Fruit fly (Drosophila melanogaster): ENCODE data around the gene nst.

The nst gene

DNA sequence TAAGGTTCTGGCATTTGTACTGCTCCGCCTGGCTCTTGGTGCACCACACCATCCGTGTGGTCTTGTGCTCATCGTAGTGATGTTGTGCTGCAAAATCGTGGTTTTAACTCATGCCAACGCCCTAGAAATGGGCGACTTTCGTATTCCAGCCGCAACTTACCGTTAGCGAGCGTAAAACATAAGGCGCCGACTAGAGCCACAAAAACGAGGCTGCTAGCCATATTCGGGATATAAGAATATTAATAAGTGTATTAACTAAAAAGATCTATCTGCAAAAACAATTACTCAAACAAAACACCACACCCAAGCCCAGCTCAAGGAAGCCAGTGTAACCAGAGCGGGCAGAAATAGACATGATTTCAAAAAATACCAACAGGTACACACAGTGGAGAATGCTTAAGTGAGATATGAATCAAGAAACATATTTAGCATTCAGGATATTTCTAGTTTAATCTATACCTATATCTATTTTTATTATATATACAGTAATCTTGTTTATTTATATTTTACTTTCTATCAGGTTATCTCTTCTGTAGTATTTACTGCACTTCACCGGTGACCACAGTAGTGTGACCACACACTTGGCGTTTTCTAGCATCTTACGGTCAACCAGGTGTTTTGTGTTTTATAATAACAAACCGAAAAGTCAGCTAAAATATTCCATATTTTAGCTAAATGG lies 3.6 kb upstream of the nst start, which contains the start of the genes Tsf2 and CG34242 (continued):
- TF ChIP-seq CG3032 (tag; optimal IDR thresholded peaks at IDR 0.05) (peak; percentile 87), Sox14 (GFP tag; optimal IDR thresholded peaks at IDR 0.05) (no peak), Ets96B (tag; optimal IDR thresholded peaks at IDR 0.05) (peak; percentile 81), CG10669 (GFP tag; optimal IDR thresholded peaks at IDR 0.05) (no peak), Eip78C (GFP tag) (peak; percentile 89), CG6163 (GFP tag; IDR thresholded peaks at IDR 0.05) (peak; percentile 95), lz (GFP tag; optimal IDR thresholded peaks at IDR 0.05) (peak; percentile 47), pdm3 (GFP tag; optimal IDR thresholded peaks at IDR 0.05) (no peak), CG16779 (tag; optimal IDR thresholded peaks at IDR 0.05) (no peak), dsx (GFP tag; optimal IDR thresholded peaks at IDR 0.05; ENCODE audit: poor library complexity, severe bottlenecking) (peak; percentile 88), Gug (GFP tag; IDR thresholded peaks at IDR 0.05) (peak; percentile 95), CG8319 (GFP tag; optimal IDR thresholded peaks at IDR 0.05) (peak; percentile 81), dac (GFP tag; optimal IDR thresholded peaks at IDR 0.05) (no peak), svp (GFP tag) (no peak), Eip75B (GFP tag; optimal IDR thresholded peaks at IDR 0.05) (no peak), esn (GFP tag; optimal IDR thresholded peaks at IDR 0.05) (peak; percentile 20), Blimp-1 (GFP tag; optimal IDR thresholded peaks at IDR 0.05) (peak; percentile 53), cyc (GFP tag; optimal IDR thresholded peaks at IDR 0.05) (peak; percentile 85), Lpt (GFP tag; optimal IDR thresholded peaks at IDR 0.05) (peak; percentile 85), Hr4 (GFP tag; optimal IDR thresholded peaks at IDR 0.05) (no peak), CG6854 (GFP tag; optimal IDR thresholded peaks at IDR 0.05) (no peak), fkh (GFP tag; optimal IDR thresholded peaks at IDR 0.05) (peak; percentile 40), CG15336 (GFP tag; IDR thresholded peaks at IDR 0.05) (peak; percentile 43), CG31627 (GFP tag; optimal IDR thresholded peaks at IDR 0.05) (no peak), fd85E (GFP tag; optimal IDR thresholded peaks at IDR 0.05) (no peak), Ets21C (GFP tag; optimal IDR thresholded peaks at IDR 0.05) (no peak), ss (GFP tag; optimal IDR thresholded peaks at IDR 0.05) (peak; percentile 28 to 57), Hr38 (GFP tag; optimal IDR thresholded peaks at IDR 0.05) (no peak), CG6808 (GFP tag; optimal IDR thresholded peaks at IDR 0.05) (no peak), net (GFP tag; optimal IDR thresholded peaks at IDR 0.05) (no peak), eg (GFP tag; IDR thresholded peaks at IDR 0.05) (peak; percentile 95), Sox15 (GFP tag; optimal IDR thresholded peaks at IDR 0.05) (no peak), topi (GFP tag; optimal IDR thresholded peaks at IDR 0.05) (peak; percentile 71), Met (GFP tag; optimal IDR thresholded peaks at IDR 0.05) (peak; percentile 73), Eip93F (GFP tag; optimal IDR thresholded peaks at IDR 0.05) (peak; percentile 34), CG6792 (GFP tag; optimal IDR thresholded peaks at IDR 0.05) (peak; percentile 58), CG11294 (GFP tag; IDR thresholded peaks at IDR 0.05) (peak; percentile 83)

DNA sequence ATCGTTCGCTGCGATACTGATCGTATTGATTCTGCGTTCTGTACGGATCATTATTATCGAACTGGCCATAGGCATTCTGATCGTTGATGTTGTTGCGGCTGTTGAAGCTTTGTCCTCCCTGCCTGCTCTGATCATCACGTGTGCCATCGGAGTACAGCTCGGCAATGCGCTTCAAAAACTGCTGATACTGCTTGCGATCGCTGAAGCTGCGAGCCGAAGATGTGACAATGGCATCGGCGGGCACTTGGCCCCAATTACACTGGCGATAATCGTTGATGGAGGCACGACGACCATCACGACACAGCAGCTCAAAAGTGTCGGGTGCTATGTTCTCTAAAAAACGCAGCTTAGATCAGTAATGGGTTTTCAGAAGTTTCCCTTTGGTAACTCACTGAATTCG lies 2.2 kb upstream of the nst start:
- TF ChIP-seq CG6276 (GFP tag; optimal IDR thresholded peaks at IDR 0.05) (no peak), svp (GFP tag) (peak; percentile 92), CG8632 (GFP tag; optimal IDR thresholded peaks at IDR 0.05) (no peak), CG31627 (GFP tag; optimal IDR thresholded peaks at IDR 0.05) (no peak), CG10631 (GFP tag; optimal IDR thresholded peaks at IDR 0.05) (no peak)
